Worm (Caenorhabditis elegans) whole organism, L1 larva: Measurements from ENCODE around the gene F14D7.9.

Experiments used
- C34B4.2 ChIP-seq: sonication (generic microtip); optimal IDR thresholded peaks from 2 replicates; lab custom pipeline; 2017; ENCODE audit warnings: mild to moderate bottlenecking, missing genetic modification characterization, missing compliant biosample characterization
- F16B12.6 ChIP-seq: fragments of 150-350 bp; optimal IDR thresholded peaks from 2 replicates; lab custom pipeline; 2014; ENCODE audit warnings: missing biosample characterization, missing genetic modification characterization
- blmp-1 ChIP-seq: fragments of 150-350 bp; optimal IDR thresholded peaks from 2 replicates; lab custom pipeline; 2014; ENCODE audit warnings: missing biosample characterization, missing genetic modification characterization
- ceh-63 ChIP-seq: fragments of 200-800 bp; sonication (Bioruptor generic); optimal IDR thresholded peaks from 2 replicates; lab custom pipeline; 2018; ENCODE audit warnings: mild to moderate bottlenecking, missing genetic modification characterization, missing compliant biosample characterization
- ces-1 ChIP-seq: fragments of 150-350 bp; optimal IDR thresholded peaks from 2 replicates; lab custom pipeline; 2014; ENCODE audit warnings: missing biosample characterization, missing genetic modification reagents, missing genetic modification characterization
- efl-1 ChIP-seq, 4 experiments: fragments of 150-350 bp; optimal IDR thresholded peaks in 3 of 4; peaks in 1 of 4; 1 replicate in 1 of 4; 2 replicates in 3 of 4; lab custom pipeline; 2014; ENCODE audit warnings: missing biosample characterization in 2 of 4, missing genetic modification characterization in 2 of 4, missing genetic modification reagents in 2 of 4
- fos-1 ChIP-seq: fragments of 150-350 bp; optimal IDR thresholded peaks from 2 replicates; lab custom pipeline; 2014; ENCODE audit warnings: missing biosample characterization, missing genetic modification characterization
- hlh-17 ChIP-seq: fragments of 200-800 bp; sonication (Bioruptor generic); optimal IDR thresholded peaks from 2 replicates; lab custom pipeline; 2018; ENCODE audit warnings: missing genetic modification characterization, mild to moderate bottlenecking, missing compliant biosample characterization, moderate library complexity, borderline replicate concordance
- hpl-2 ChIP-seq: fragments of 150-350 bp; optimal IDR thresholded peaks from 2 replicates; lab custom pipeline; 2014; ENCODE audit warnings: missing biosample characterization, missing genetic modification reagents, missing genetic modification characterization
- lin-14 ChIP-seq: fragments of 200-800 bp; sonication (Bioruptor generic); optimal IDR thresholded peaks from 2 replicates; lab custom pipeline; 2018; ENCODE audit warnings: mild to moderate bottlenecking, missing genetic modification characterization, moderate library complexity, missing compliant biosample characterization
- lin-15B ChIP-seq: fragments of 150-350 bp; sonication (generic microtip); optimal IDR thresholded peaks from 3 replicates; lab custom pipeline; 2014; ENCODE audit warnings: missing biosample characterization, missing genetic modification characterization
- lin-39 ChIP-seq: fragments of 150-350 bp; optimal IDR thresholded peaks from 2 replicates; lab custom pipeline; 2014; ENCODE audit warnings: missing biosample characterization, missing genetic modification reagents, missing genetic modification characterization
- lir-3 ChIP-seq: sonication (generic microtip); optimal IDR thresholded peaks from 2 replicates; lab custom pipeline; 2016; ENCODE audit warnings: mild to moderate bottlenecking, missing genetic modification characterization, moderate library complexity, missing compliant biosample characterization; ENCODE audit not compliant: poor library complexity
- lsy-2 ChIP-seq, 2 experiments: fragments of 150-350 bp; optimal IDR thresholded peaks; 2 replicates each; lab custom pipeline; 2014; ENCODE audit warnings: missing biosample characterization in 2 of 2, missing genetic modification characterization in 2 of 2
- mab-9 ChIP-seq: fragments of 200-800 bp; sonication (Bioruptor generic); IDR thresholded peaks from 2 replicates; pipeline ENCODE4 v1.3.6; 2022; ENCODE audit warnings: missing genetic modification reagents, missing genetic modification characterization, missing compliant biosample characterization
- mdl-1 ChIP-seq, 2 experiments: fragments of 150-350 bp; optimal IDR thresholded peaks; 2 replicates each; lab custom pipeline; 2014 to 2017; ENCODE audit warnings: missing biosample characterization in 2 of 2, missing genetic modification characterization in 2 of 2, inconsistent platforms in 1 of 2
- mep-1 ChIP-seq: fragments of 150-350 bp; optimal IDR thresholded peaks from 2 replicates; lab custom pipeline; 2014; ENCODE audit warnings: missing biosample characterization, missing genetic modification characterization
- nhr-11 ChIP-seq: fragments of 150-350 bp; optimal IDR thresholded peaks from 2 replicates; lab custom pipeline; 2014; ENCODE audit warnings: missing biosample characterization, missing genetic modification characterization
- nhr-47 ChIP-seq: sonication (generic microtip); optimal IDR thresholded peaks from 2 replicates; lab custom pipeline; 2016; ENCODE audit warnings: mild to moderate bottlenecking, missing genetic modification characterization, moderate library complexity, missing compliant biosample characterization
- nhr-84 ChIP-seq: sonication (generic microtip); optimal IDR thresholded peaks from 2 replicates; lab custom pipeline; 2017; ENCODE audit warnings: missing biosample characterization, missing genetic modification characterization
- nhr-85 ChIP-seq: sonication (generic microtip); peaks from one replicate; lab custom pipeline; 2016; ENCODE audit warnings: missing genetic modification characterization, inconsistent platforms, missing compliant biosample characterization
- pag-3 ChIP-seq: sonication (generic microtip); optimal IDR thresholded peaks from 2 replicates; lab custom pipeline; 2017; ENCODE audit warnings: missing genetic modification characterization, mild to moderate bottlenecking, missing compliant biosample characterization, antibody characterized with exemption, borderline replicate concordance; ENCODE audit not compliant: insufficient read depth
- pax-3 ChIP-seq: fragments of 200-800 bp; sonication (Bioruptor generic); optimal IDR thresholded peaks from 2 replicates; lab custom pipeline; 2018; ENCODE audit warnings: mild to moderate bottlenecking, missing genetic modification characterization, moderate library complexity, missing compliant biosample characterization
- snpc-4 ChIP-seq: fragments of 150-350 bp; optimal IDR thresholded peaks from 2 replicates; lab custom pipeline; 2014; ENCODE audit warnings: missing biosample characterization, missing genetic modification characterization
- sox-4 ChIP-seq: sonication (generic microtip); optimal IDR thresholded peaks from 2 replicates; lab custom pipeline; 2016; ENCODE audit warnings: missing genetic modification characterization, missing compliant biosample characterization
- unc-130 ChIP-seq: fragments of 150-350 bp; optimal IDR thresholded peaks from 2 replicates; lab custom pipeline; 2017; ENCODE audit warnings: missing biosample characterization, missing genetic modification characterization, inconsistent platforms
- unc-62 ChIP-seq: fragments of 150-350 bp; optimal IDR thresholded peaks from 2 replicates; lab custom pipeline; 2014; ENCODE audit warnings: missing biosample characterization, missing genetic modification reagents, missing genetic modification characterization
- zag-1 ChIP-seq: fragments of 150-350 bp; optimal IDR thresholded peaks from 2 replicates; lab custom pipeline; 2014; ENCODE audit warnings: missing biosample characterization, missing genetic modification characterization
- ztf-4 ChIP-seq: fragments of 150-350 bp; optimal IDR thresholded peaks from 2 replicates; lab custom pipeline; 2014; ENCODE audit warnings: missing biosample characterization, missing genetic modification characterization

The F14D7.9 gene

ce11 chrV:14294396-14294795 lies at the start of gene F14D7.9:
Gene F14D7.9, plus strand, starts transcription at chrV:14294696.
- TF ChIP-seq nhr-47 (tag; lab: Kevin White, UChicago) (no peak), mep-1 (tag; lab: Kevin White, UChicago) (no peak)
- TF ChIP-seq, all 84 proteins: peak for 0

ce11 chrV:14246761-14247160 lies 47.7 kb upstream of the F14D7.9 start, which contains the start of gene K02E11.3:
Gene K02E11.3, minus strand, starts transcription at chrV:14246861.
- no peak for TF ChIP-seq blmp-1 (tag; lab: Kevin White, UChicago)
- TF ChIP-seq fos-1 = no peak
- TF ChIP-seq ztf-4 = no peak
- no peak for TF ChIP-seq lir-3 (tag; lab: Kevin White, UChicago)
- no peak for TF ChIP-seq efl-1 (optimal IDR thresholded peaks at IDR 0.05; lab: Kevin White, UChicago)
- peak in 1 of 2 experiments; percentile 31 for TF ChIP-seq efl-1 (GFP tag; optimal IDR thresholded peaks at IDR 0.05 in 1 of 2; lab: Kevin White, UChicago)
- no peak for TF ChIP-seq F16B12.6 (tag; lab: Kevin White, UChicago)
- TF ChIP-seq ceh-63 = no peak
- TF ChIP-seq lsy-2 (tag; optimal IDR thresholded peaks at IDR 0.05; lab: Kevin White, UChicago) = no peak

- no peak for TF ChIP-seq hlh-17 (GFP tag; lab: Kevin White, UChicago)
- TF ChIP-seq snpc-4 (tag; lab: Kevin White, UChicago) = no peak
- TF ChIP-seq lin-15B (tag; lab: Kevin White, UChicago) = no peak
- no peak for TF ChIP-seq unc-62
- TF ChIP-seq mdl-1 (tag; optimal IDR thresholded peaks at IDR 0.05; lab: Kevin White, UChicago) = no peak
- no peak for TF ChIP-seq lin-39
- TF ChIP-seq lin-14 (GFP tag; lab: Kevin White, UChicago) = no peak
- TF ChIP-seq sox-4 (tag; lab: Kevin White, UChicago) = no peak
- TF ChIP-seq mab-9 (GFP tag; lab: Robert Waterston, UW) = no peak
- TF ChIP-seq nhr-84 (tag; lab: Kevin White, UChicago) = no peak
Measured at ce11 chrV:14248025-14248424, 46.5 kb upstream of the F14D7.9 start, which contains the start of gene K02E11.4. Gene K02E11.4, minus strand, starts transcription at chrV:14248125.

- TF ChIP-seq C34B4.2 (tag; lab: Kevin White, UChicago) = no peak
- no peak for TF ChIP-seq unc-130 (tag; lab: Kevin White, UChicago)
- TF ChIP-seq pag-3 (tag; lab: Kevin White, UChicago) = no peak
Measured at ce11 chrV:14248654-14249053, 45.8 kb upstream of the F14D7.9 start, which contains the start of gene K02E11.6. Gene K02E11.6, plus strand, starts transcription at chrV:14248802.

ce11 chrV:14252025-14252424 lies 42.5 kb upstream of the F14D7.9 start, which contains the start of gene K02E11.5:
Gene K02E11.5, plus strand, starts transcription at chrV:14252325.
- TF ChIP-seq pax-3 (tag; lab: Kevin White, UChicago) (no peak), zag-1 (no peak), lin-39 (no peak), pag-3 (tag; lab: Kevin White, UChicago) (no peak)

- TF ChIP-seq pax-3 (tag; lab: Kevin White, UChicago) = peak; percentile 0
- TF ChIP-seq unc-130 (tag; lab: Kevin White, UChicago) = no peak
Measured at ce11 chrV:14254221-14254620, 40.3 kb upstream of the F14D7.9 start, which contains the start of gene K02E11.7. Gene K02E11.7, minus strand, starts transcription at chrV:14254321.

ce11 chrV:14256813-14257212 lies 37.7 kb upstream of the F14D7.9 start, which contains the start of gene sre-8:
Gene sre-8, plus strand, starts transcription at chrV:14257113.
- TF ChIP-seq nhr-85 (tag; lab: Kevin White, UChicago) (no peak), snpc-4 (tag; lab: Kevin White, UChicago) (no peak), ces-1 (GFP tag; lab: Kevin White, UChicago) (no peak), mab-9 (GFP tag; lab: Robert Waterston, UW) (no peak), hpl-2 (no peak), mep-1 (tag; lab: Kevin White, UChicago) (no peak), nhr-11 (tag; lab: Kevin White, UChicago) (no peak)
- TF ChIP-seq, all 84 proteins: peak for 0
